Worm (Caenorhabditis elegans) whole organism, L4 larva: ENCODE measurements around the gene C28F5.1.

Source experiments
- F37D6.2 ChIP-seq: sonication (generic microtip); optimal IDR thresholded peaks from 2 replicates; lab custom pipeline; 2016; ENCODE audit warnings: mild to moderate bottlenecking, missing genetic modification characterization, missing compliant biosample characterization
- T26A8.4 ChIP-seq: fragments of 200-800 bp; sonication (Bioruptor generic); IDR thresholded peaks from 2 replicates; pipeline ENCODE4 v1.3.6; 2022; ENCODE audit warnings: missing genetic modification characterization, missing compliant biosample characterization
- Y75B8A.6 ChIP-seq: fragments of 200-800 bp; sonication (Bioruptor generic); IDR thresholded peaks from 2 replicates; pipeline ENCODE4 v1.3.6; 2022; ENCODE audit warnings: missing genetic modification reagents, missing genetic modification characterization, missing compliant biosample characterization
- aly-2 ChIP-seq: sonication (generic microtip); optimal IDR thresholded peaks from 2 replicates; lab custom pipeline; 2018; ENCODE audit warnings: missing biosample characterization, missing genetic modification characterization
- ama-1 ChIP-seq: fragments of 150-350 bp; optimal IDR thresholded peaks from 2 replicates; lab custom pipeline; 2014; ENCODE audit warnings: inconsistent platforms, mixed read lengths
- ceh-20 ChIP-seq: fragments of 200-800 bp; sonication (Bioruptor generic); IDR thresholded peaks from 2 replicates; pipeline ENCODE4 v1.3.6; 2022; ENCODE audit warnings: missing genetic modification reagents, missing genetic modification characterization, missing compliant biosample characterization
- ceh-62 ChIP-seq: sonication (generic microtip); optimal IDR thresholded peaks from 2 replicates; lab custom pipeline; 2017; ENCODE audit warnings: missing biosample characterization, missing genetic modification characterization
- cey-2 ChIP-seq: sonication (generic microtip); optimal IDR thresholded peaks from 3 replicates; lab custom pipeline; 2017; ENCODE audit warnings: missing genetic modification characterization, mild to moderate bottlenecking, missing compliant biosample characterization, antibody characterized with exemption, borderline replicate concordance; ENCODE audit not compliant: insufficient read depth
- daf-12 ChIP-seq: fragments of 150-350 bp; optimal IDR thresholded peaks from 2 replicates; lab custom pipeline; 2014; ENCODE audit warnings: missing biosample characterization, missing genetic modification reagents, missing genetic modification characterization
- daf-8 ChIP-seq: fragments of 200-800 bp; sonication (Bioruptor generic); IDR thresholded peaks from 2 replicates; pipeline ENCODE4 v1.3.6; 2022; ENCODE audit warnings: missing genetic modification characterization, missing compliant biosample characterization
- dmd-6 ChIP-seq: fragments of 200-800 bp; sonication (Bioruptor generic); IDR thresholded peaks from 2 replicates; pipeline ENCODE4 v1.3.6; 2022; ENCODE audit warnings: missing genetic modification reagents, missing genetic modification characterization, missing compliant biosample characterization
- dmd-8 ChIP-seq: fragments of 200-800 bp; sonication (Bioruptor generic); IDR thresholded peaks from 2 replicates; pipeline ENCODE4 v1.3.6; 2022; ENCODE audit warnings: missing genetic modification characterization, missing compliant biosample characterization
- dmd-9 ChIP-seq: fragments of 200-800 bp; sonication (Bioruptor generic); IDR thresholded peaks from 2 replicates; pipeline ENCODE4 v1.3.6; 2022; ENCODE audit warnings: missing genetic modification reagents, missing genetic modification characterization, missing compliant biosample characterization
- egl-43 ChIP-seq: fragments of 200-800 bp; sonication (Bioruptor generic); IDR thresholded peaks from 2 replicates; pipeline ENCODE4 v1.3.6; 2022; ENCODE audit warnings: missing genetic modification reagents, missing genetic modification characterization, missing compliant biosample characterization
- fkh-10 ChIP-seq: fragments of 150-350 bp; optimal IDR thresholded peaks from 2 replicates; lab custom pipeline; 2014; ENCODE audit warnings: missing biosample characterization, missing genetic modification reagents, missing genetic modification characterization
- gei-8 ChIP-seq: fragments of 200-800 bp; sonication (Bioruptor generic); optimal IDR thresholded peaks from 2 replicates; lab custom pipeline; 2018; ENCODE audit warnings: mild to moderate bottlenecking, missing genetic modification characterization, missing compliant biosample characterization
- hlh-11 ChIP-seq: fragments of 200-800 bp; sonication (Bioruptor generic); optimal IDR thresholded peaks from 2 replicates; lab custom pipeline; 2018; ENCODE audit warnings: mild to moderate bottlenecking, missing genetic modification characterization, missing compliant biosample characterization
- hlh-30 ChIP-seq: sonication (generic microtip); optimal IDR thresholded peaks from 2 replicates; lab custom pipeline; 2017; ENCODE audit warnings: antibody characterized with exemption, mild to moderate bottlenecking, missing genetic modification characterization, missing compliant biosample characterization; ENCODE audit not compliant: insufficient read depth
- jun-1 ChIP-seq: fragments of 150-350 bp; optimal IDR thresholded peaks from 2 replicates; lab custom pipeline; 2014; ENCODE audit warnings: missing biosample characterization, missing genetic modification reagents, missing genetic modification characterization
- lin-13 ChIP-seq: fragments of 150-350 bp; optimal IDR thresholded peaks from 2 replicates; lab custom pipeline; 2014; ENCODE audit warnings: missing biosample characterization, missing genetic modification reagents, missing genetic modification characterization
- lin-29 ChIP-seq: fragments of 200-800 bp; sonication (Bioruptor generic); IDR thresholded peaks from 2 replicates; pipeline ENCODE4 v1.3.6; 2022; ENCODE audit warnings: missing genetic modification reagents, missing genetic modification characterization, missing compliant biosample characterization
- madf-5 ChIP-seq, 2 experiments: fragments of 200-800 bp; sonication (Bioruptor generic); IDR thresholded peaks; 2 replicates each; pipeline ENCODE4 v1.3.6; 2022; ENCODE audit warnings: missing compliant biosample characterization in 2 of 2, missing genetic modification characterization in 2 of 2
- mdl-1 ChIP-seq, 2 experiments: fragments of 150-350 bp in 1 of 2; sonication (generic microtip) in 1 of 2; optimal IDR thresholded peaks; 2 replicates each; lab custom pipeline; 2014 to 2017; ENCODE audit warnings: missing biosample characterization in 2 of 2, missing genetic modification characterization in 2 of 2
- mes-2 ChIP-seq: sonication (generic microtip); optimal IDR thresholded peaks from 2 replicates; lab custom pipeline; 2016; ENCODE audit warnings: missing genotype, mild to moderate bottlenecking, missing genetic modification characterization, missing compliant biosample characterization; ENCODE audit not compliant: poor library complexity, severe bottlenecking
- mxl-2 ChIP-seq: fragments of 200-800 bp; sonication (Bioruptor generic); conservative IDR thresholded peaks from 2 replicates; pipeline ENCODE4 v1.3.6; 2022; ENCODE audit warnings: missing genetic modification reagents, missing genetic modification characterization, missing compliant biosample characterization
- mxl-3 ChIP-seq: fragments of 200-800 bp; sonication (Bioruptor generic); optimal IDR thresholded peaks from 2 replicates; lab custom pipeline; 2018; ENCODE audit warnings: mild to moderate bottlenecking, missing genetic modification characterization, missing compliant biosample characterization
- nhr-102 ChIP-seq: sonication (generic microtip); optimal IDR thresholded peaks from 2 replicates; lab custom pipeline; 2016; ENCODE audit warnings: mild to moderate bottlenecking, missing genetic modification characterization, moderate library complexity, missing compliant biosample characterization
- nhr-11 ChIP-seq: fragments of 150-350 bp; optimal IDR thresholded peaks from 2 replicates; lab custom pipeline; 2014; ENCODE audit warnings: missing biosample characterization, missing genetic modification characterization
- nhr-111 ChIP-seq: fragments of 200-800 bp; sonication (Bioruptor generic); optimal IDR thresholded peaks from 2 replicates; lab custom pipeline; 2018; ENCODE audit warnings: mild to moderate bottlenecking, missing genetic modification characterization, missing compliant biosample characterization
- nhr-28 ChIP-seq: fragments of 150-350 bp; optimal IDR thresholded peaks from 2 replicates; lab custom pipeline; 2014; ENCODE audit warnings: missing biosample characterization, missing genetic modification characterization
- nhr-42 ChIP-seq: fragments of 200-800 bp; sonication (Bioruptor generic); IDR thresholded peaks from 2 replicates; pipeline ENCODE4 v1.3.6; 2022; ENCODE audit warnings: missing genetic modification characterization, missing compliant biosample characterization
- php-3 ChIP-seq: fragments of 200-800 bp; sonication (Bioruptor generic); IDR thresholded peaks from 2 replicates; pipeline ENCODE4 v1.3.6; 2022; ENCODE audit warnings: missing genetic modification reagents, missing genetic modification characterization, missing compliant biosample characterization
- rbr-2 ChIP-seq: sonication (generic microtip); optimal IDR thresholded peaks from 2 replicates; lab custom pipeline; 2016; ENCODE audit warnings: missing genotype, missing genetic modification characterization, missing compliant biosample characterization
- sdz-12 ChIP-seq: fragments of 200-800 bp; sonication (Bioruptor generic); optimal IDR thresholded peaks from 2 replicates; lab custom pipeline; 2018; ENCODE audit warnings: mild to moderate bottlenecking, missing genetic modification characterization, missing compliant biosample characterization
- set-16 ChIP-seq: fragments of 200-800 bp; sonication (Bioruptor generic); IDR thresholded peaks from 2 replicates; pipeline ENCODE4 v1.3.6; 2022; ENCODE audit warnings: missing genetic modification reagents, missing genetic modification characterization, missing compliant biosample characterization
- skn-1 ChIP-seq: fragments of 150-350 bp; optimal IDR thresholded peaks from 2 replicates; lab custom pipeline; 2014; ENCODE audit warnings: missing biosample characterization, missing genetic modification characterization
- snpc-1.2 ChIP-seq: fragments of 200-800 bp; sonication (Bioruptor generic); IDR thresholded peaks from 2 replicates; pipeline ENCODE4 v1.3.6; 2022; ENCODE audit warnings: missing genetic modification reagents, missing genetic modification characterization, missing compliant biosample characterization
- spr-1 ChIP-seq: sonication (generic microtip); optimal IDR thresholded peaks from 2 replicates; lab custom pipeline; 2016; ENCODE audit warnings: mild to moderate bottlenecking, missing genetic modification characterization, missing compliant biosample characterization
- tag-97 ChIP-seq: fragments of 200-800 bp; sonication (Bioruptor generic); IDR thresholded peaks from 2 replicates; pipeline ENCODE4 v1.3.6; 2022; ENCODE audit warnings: missing genetic modification characterization, missing compliant biosample characterization
- zfp-3 ChIP-seq: fragments of 200-800 bp; sonication (Bioruptor generic); conservative IDR thresholded peaks from 2 replicates; pipeline ENCODE4 v1.3.6; 2022; ENCODE audit warnings: missing genetic modification reagents, missing genetic modification characterization, missing compliant biosample characterization
- ztf-11 ChIP-seq: fragments of 150-350 bp; optimal IDR thresholded peaks from 2 replicates; lab custom pipeline; 2014; ENCODE audit warnings: missing biosample characterization, missing genetic modification characterization

Gene C28F5.1

ce11 chrII:7529078-7529683 is 24.1 kb downstream of the C28F5.1 start, which contains the start of gene ZK1290.5 (continued):
- TF ChIP-seq spr-1 (tag; lab: Kevin White, UChicago) = peak; percentile 75
- TF ChIP-seq gei-8 = peak; percentile 96
- TF ChIP-seq egl-43 (GFP tag; lab: Robert Waterston, UW) = no peak
- 0 out of 2 replicates have a peak, but pooled peaks have one; percentile 31 for TF ChIP-seq Y75B8A.6 (GFP tag; lab: Robert Waterston, UW)
- peak; percentile 99 for TF ChIP-seq dmd-6 (GFP tag; lab: Robert Waterston, UW)
- no peak for TF ChIP-seq ceh-62 (tag; lab: Kevin White, UChicago)
- TF ChIP-seq lin-29 (GFP tag; lab: Robert Waterston, UW) = no peak

- TF ChIP-seq sdz-12 (GFP tag; lab: Kevin White, UChicago) = no peak
- no peak for TF ChIP-seq skn-1 (tag; lab: Kevin White, UChicago)
- no peak for TF ChIP-seq tag-97 (GFP tag; lab: Robert Waterston, UW)
- TF ChIP-seq spr-1 (tag; lab: Kevin White, UChicago) = no peak
- TF ChIP-seq nhr-11 (tag; lab: Kevin White, UChicago) = no peak
- TF ChIP-seq mxl-3 = peak; percentile 0
- no peak for TF ChIP-seq ama-1 (lab: Kevin White, UChicago)
- peak; percentile 41 for TF ChIP-seq hlh-11 (tag; lab: Kevin White, UChicago)
- no peak for TF ChIP-seq nhr-42 (GFP tag; lab: Robert Waterston, UW)
- TF ChIP-seq egl-43 (GFP tag; lab: Robert Waterston, UW) = peak; percentile 46; the same call in 1 of the 2 replicates
- no peak for TF ChIP-seq snpc-1.2 (GFP tag; lab: Robert Waterston, UW)
- peak; percentile 58; the same call in 1 of the 2 replicates for TF ChIP-seq zfp-3
- no peak for TF ChIP-seq jun-1 (tag; lab: Kevin White, UChicago)
- no peak for TF ChIP-seq aly-2 (tag; lab: Kevin White, UChicago)
- 0 out of 2 replicates have a peak, but pooled peaks have one; percentile 26 for TF ChIP-seq mxl-2
- no peak for TF ChIP-seq daf-12 (tag; lab: Kevin White, UChicago)
- TF ChIP-seq set-16 (GFP tag; lab: Robert Waterston, UW) = peak; percentile 22; the same call in 1 of the 2 replicates
- TF ChIP-seq cey-2 (tag; lab: Kevin White, UChicago) = no peak
- TF ChIP-seq fkh-10 = no peak
- TF ChIP-seq rbr-2 = no peak
- TF ChIP-seq mdl-1 (tag; optimal IDR thresholded peaks at IDR 0.05; lab: Kevin White, UChicago) = no peak
Observed at ce11 chrII:7530944-7531343, 25.8 kb downstream of the C28F5.1 start, which contains the start of gene wrt-1. wrt-1 (plus strand) TSS chrII:7530996.

- TF ChIP-seq madf-5 (GFP tag; IDR thresholded peaks at IDR 0.05; lab: Robert Waterston, UW) (no peak), hlh-30 (tag; lab: Kevin White, UChicago) (peak; percentile 27), hlh-11 (tag; lab: Kevin White, UChicago) (peak; percentile 8), T26A8.4 (no peak)
Observed at ce11 chrII:7531478-7531877, 26.4 kb downstream of the C28F5.1 start.

ce11 chrII:7534369-7534768 is 29.3 kb downstream of the C28F5.1 start, which contains the start of gene wrt-10:
wrt-10 (minus strand) TSS chrII:7534563.
- TF ChIP-seq nhr-102 (no peak), madf-5 (GFP tag; IDR thresholded peaks at IDR 0.05; lab: Robert Waterston, UW) (no peak), ztf-11 (tag; lab: Kevin White, UChicago) (no peak), dmd-8 (GFP tag; lab: Robert Waterston, UW) (no peak), php-3 (no peak), aly-2 (tag; lab: Kevin White, UChicago) (no peak), mes-2 (tag; lab: Kevin White, UChicago) (no peak), F37D6.2 (no peak), Y75B8A.6 (GFP tag; lab: Robert Waterston, UW) (no peak), nhr-111 (no peak), lin-13 (GFP tag; lab: Kevin White, UChicago) (no peak), dmd-9 (no peak), ceh-20 (GFP tag; lab: Robert Waterston, UW) (no peak), snpc-1.2 (GFP tag; lab: Robert Waterston, UW) (no peak), nhr-28 (no peak), hlh-30 (tag; lab: Kevin White, UChicago) (no peak), jun-1 (tag; lab: Kevin White, UChicago) (no peak), daf-8 (GFP tag; lab: Robert Waterston, UW) (no peak), nhr-42 (GFP tag; lab: Robert Waterston, UW) (no peak)
- TF ChIP-seq, all 104 proteins: peak for 0
